Worm (Caenorhabditis elegans) whole organism, L4 larva: ENCODE measurements around the gene math-26.

ENCODE experiments used
- D1046.2 ChIP-seq: fragments of 200-800 bp; sonication (Bioruptor generic); IDR thresholded peaks from 2 replicates; pipeline ENCODE4 v1.3.6; 2022; ENCODE audit warnings: missing genetic modification characterization, missing compliant biosample characterization
- F10B5.3 ChIP-seq: sonication (generic microtip); optimal IDR thresholded peaks from 2 replicates; lab custom pipeline; 2016; ENCODE audit warnings: mild to moderate bottlenecking, missing genetic modification characterization, missing compliant biosample characterization
- F44E2.7 ChIP-seq: fragments of 200-800 bp; sonication (Bioruptor generic); IDR thresholded peaks from 2 replicates; pipeline ENCODE4 v2.1.2; 2022; ENCODE audit warnings: missing genetic modification characterization, missing compliant biosample characterization
- Y105C5A.15 ChIP-seq: fragments of 200-800 bp; sonication (Bioruptor generic); IDR thresholded peaks from 2 replicates; pipeline ENCODE4 v1.3.6; 2022; ENCODE audit warnings: missing genetic modification characterization, missing compliant biosample characterization
- ZK337.2 ChIP-seq: fragments of 200-800 bp; sonication (Bioruptor generic); IDR thresholded peaks from 2 replicates; pipeline ENCODE4 v1.3.6; 2022; ENCODE audit warnings: missing genetic modification reagents, missing genetic modification characterization, missing compliant biosample characterization
- ZK546.5 ChIP-seq, 2 experiments: sonication (generic microtip); optimal IDR thresholded peaks; 2 replicates each; lab custom pipeline; 2017; ENCODE audit warnings: missing biosample characterization in 2 of 2, missing genetic modification characterization in 2 of 2
- aha-1 ChIP-seq: fragments of 150-350 bp; peaks from one replicate; lab custom pipeline; 2014; ENCODE audit warnings: missing biosample characterization, missing genetic modification characterization
- aly-2 ChIP-seq: sonication (generic microtip); optimal IDR thresholded peaks from 2 replicates; lab custom pipeline; 2018; ENCODE audit warnings: missing biosample characterization, missing genetic modification characterization
- ama-1 ChIP-seq: fragments of 150-350 bp; optimal IDR thresholded peaks from 2 replicates; lab custom pipeline; 2014; ENCODE audit warnings: inconsistent platforms, mixed read lengths
- attf-4 ChIP-seq: sonication (generic microtip); optimal IDR thresholded peaks from 3 replicates; lab custom pipeline; 2017; ENCODE audit warnings: missing biosample characterization, missing genetic modification characterization
- ceh-20 ChIP-seq: fragments of 200-800 bp; sonication (Bioruptor generic); IDR thresholded peaks from 2 replicates; pipeline ENCODE4 v1.3.6; 2022; ENCODE audit warnings: missing genetic modification reagents, missing genetic modification characterization, missing compliant biosample characterization
- ceh-82 ChIP-seq: sonication (generic microtip); optimal IDR thresholded peaks from 2 replicates; lab custom pipeline; 2017; ENCODE audit warnings: missing biosample characterization, missing genetic modification characterization
- ces-1 ChIP-seq: fragments of 150-350 bp; sonication (generic microtip); optimal IDR thresholded peaks from 4 replicates; lab custom pipeline; 2014; ENCODE audit warnings: missing biosample characterization, missing genetic modification reagents, missing genetic modification characterization
- cey-2 ChIP-seq: sonication (generic microtip); optimal IDR thresholded peaks from 3 replicates; lab custom pipeline; 2017; ENCODE audit warnings: missing genetic modification characterization, mild to moderate bottlenecking, missing compliant biosample characterization, antibody characterized with exemption, borderline replicate concordance; ENCODE audit not compliant: insufficient read depth
- daf-16 ChIP-seq, 3 experiments: sonication (generic microtip); optimal IDR thresholded peaks; 2 replicates each; lab custom pipeline; 2016 to 2017; ENCODE audit warnings: missing genetic modification characterization in 3 of 3, missing genetic modification reagents in 3 of 3, mild to moderate bottlenecking in 2 of 3, missing compliant biosample characterization in 2 of 3, missing biosample characterization in 1 of 3, moderate library complexity in 1 of 3
- dmd-6 ChIP-seq: fragments of 200-800 bp; sonication (Bioruptor generic); IDR thresholded peaks from 2 replicates; pipeline ENCODE4 v1.3.6; 2022; ENCODE audit warnings: missing genetic modification reagents, missing genetic modification characterization, missing compliant biosample characterization
- dmd-9 ChIP-seq: fragments of 200-800 bp; sonication (Bioruptor generic); IDR thresholded peaks from 2 replicates; pipeline ENCODE4 v1.3.6; 2022; ENCODE audit warnings: missing genetic modification reagents, missing genetic modification characterization, missing compliant biosample characterization
- duxl-1 ChIP-seq: sonication (generic microtip); optimal IDR thresholded peaks from 2 replicates; lab custom pipeline; 2016; ENCODE audit warnings: mild to moderate bottlenecking, missing genetic modification characterization, moderate library complexity, missing compliant biosample characterization; ENCODE audit not compliant: poor library complexity
- dve-1 ChIP-seq: sonication (generic microtip); optimal IDR thresholded peaks from 2 replicates; lab custom pipeline; 2017; ENCODE audit warnings: antibody characterized with exemption, mild to moderate bottlenecking, missing genetic modification characterization, missing compliant biosample characterization; ENCODE audit not compliant: insufficient read depth
- egl-27 ChIP-seq: sonication (generic microtip); optimal IDR thresholded peaks from 3 replicates; lab custom pipeline; 2017; ENCODE audit warnings: missing biosample characterization, missing genetic modification reagents, missing genetic modification characterization
- fos-1 ChIP-seq: fragments of 150-350 bp; optimal IDR thresholded peaks from 2 replicates; lab custom pipeline; 2014; ENCODE audit warnings: missing biosample characterization, missing genetic modification characterization
- hif-1 ChIP-seq, 2 experiments: sonication (generic microtip); optimal IDR thresholded peaks; 2 replicates each; lab custom pipeline; 2016 to 2017; ENCODE audit warnings: missing compliant biosample characterization in 2 of 2, missing genetic modification characterization in 2 of 2, missing genetic modification reagents in 2 of 2, missing genotype in 2 of 2, mild to moderate bottlenecking in 1 of 2
- hlh-11 ChIP-seq: fragments of 200-800 bp; sonication (Bioruptor generic); optimal IDR thresholded peaks from 2 replicates; lab custom pipeline; 2018; ENCODE audit warnings: mild to moderate bottlenecking, missing genetic modification characterization, missing compliant biosample characterization
- hlh-30 ChIP-seq: sonication (generic microtip); optimal IDR thresholded peaks from 2 replicates; lab custom pipeline; 2017; ENCODE audit warnings: antibody characterized with exemption, mild to moderate bottlenecking, missing genetic modification characterization, missing compliant biosample characterization; ENCODE audit not compliant: insufficient read depth
- jun-1 ChIP-seq: fragments of 150-350 bp; optimal IDR thresholded peaks from 2 replicates; lab custom pipeline; 2014; ENCODE audit warnings: missing biosample characterization, missing genetic modification reagents, missing genetic modification characterization
- lim-7 ChIP-seq: fragments of 200-800 bp; sonication (Bioruptor generic); IDR thresholded peaks from 2 replicates; pipeline ENCODE4 v1.3.6; 2022; ENCODE audit warnings: missing genetic modification characterization, missing compliant biosample characterization
- lin-1 ChIP-seq: fragments of 200-800 bp; sonication (Bioruptor generic); IDR thresholded peaks from 2 replicates; pipeline ENCODE4 v1.3.6; 2022; ENCODE audit warnings: missing genetic modification reagents, missing genetic modification characterization, missing compliant biosample characterization
- lir-3 ChIP-seq: sonication (generic microtip); optimal IDR thresholded peaks from 2 replicates; lab custom pipeline; 2016; ENCODE audit warnings: mild to moderate bottlenecking, missing genetic modification characterization, missing compliant biosample characterization
- mep-1 ChIP-seq: fragments of 150-350 bp; sonication (generic microtip); optimal IDR thresholded peaks from 3 replicates; lab custom pipeline; 2014; ENCODE audit warnings: missing biosample characterization, missing genetic modification characterization
- mes-2 ChIP-seq: sonication (generic microtip); optimal IDR thresholded peaks from 2 replicates; lab custom pipeline; 2016; ENCODE audit warnings: missing genotype, mild to moderate bottlenecking, missing genetic modification characterization, missing compliant biosample characterization; ENCODE audit not compliant: poor library complexity, severe bottlenecking
- mxl-3 ChIP-seq: fragments of 200-800 bp; sonication (Bioruptor generic); optimal IDR thresholded peaks from 2 replicates; lab custom pipeline; 2018; ENCODE audit warnings: mild to moderate bottlenecking, missing genetic modification characterization, missing compliant biosample characterization
- nhr-102 ChIP-seq: sonication (generic microtip); optimal IDR thresholded peaks from 2 replicates; lab custom pipeline; 2016; ENCODE audit warnings: mild to moderate bottlenecking, missing genetic modification characterization, moderate library complexity, missing compliant biosample characterization
- nhr-28 ChIP-seq: fragments of 150-350 bp; optimal IDR thresholded peaks from 2 replicates; lab custom pipeline; 2014; ENCODE audit warnings: missing biosample characterization, missing genetic modification characterization
- php-3 ChIP-seq: fragments of 200-800 bp; sonication (Bioruptor generic); IDR thresholded peaks from 2 replicates; pipeline ENCODE4 v1.3.6; 2022; ENCODE audit warnings: missing genetic modification reagents, missing genetic modification characterization, missing compliant biosample characterization
- pqm-1 ChIP-seq: sonication (generic microtip); optimal IDR thresholded peaks from 2 replicates; lab custom pipeline; 2017; ENCODE audit warnings: missing biosample characterization, missing genetic modification characterization
- saeg-2 ChIP-seq: fragments of 200-800 bp; sonication (Bioruptor generic); IDR thresholded peaks from 2 replicates; pipeline ENCODE4 v1.3.6; 2022; ENCODE audit warnings: missing genetic modification reagents, missing genetic modification characterization, missing compliant biosample characterization
- set-16 ChIP-seq: fragments of 200-800 bp; sonication (Bioruptor generic); IDR thresholded peaks from 2 replicates; pipeline ENCODE4 v1.3.6; 2022; ENCODE audit warnings: missing genetic modification reagents, missing genetic modification characterization, missing compliant biosample characterization
- snpc-1.2 ChIP-seq: fragments of 200-800 bp; sonication (Bioruptor generic); IDR thresholded peaks from 2 replicates; pipeline ENCODE4 v1.3.6; 2022; ENCODE audit warnings: missing genetic modification reagents, missing genetic modification characterization, missing compliant biosample characterization
- tag-97 ChIP-seq: fragments of 200-800 bp; sonication (Bioruptor generic); IDR thresholded peaks from 2 replicates; pipeline ENCODE4 v1.3.6; 2022; ENCODE audit warnings: missing genetic modification characterization, missing compliant biosample characterization
- tra-1 ChIP-seq: fragments of 200-800 bp; sonication (Bioruptor generic); IDR thresholded peaks from 2 replicates; pipeline ENCODE4 v1.3.6; 2022; ENCODE audit warnings: missing genetic modification reagents, missing genetic modification characterization, missing compliant biosample characterization
- vab-7 ChIP-seq: fragments of 200-800 bp; sonication (Bioruptor generic); IDR thresholded peaks from 2 replicates; pipeline ENCODE4 v1.3.6; 2022; ENCODE audit warnings: missing genetic modification reagents, missing genetic modification characterization, missing compliant biosample characterization
- zfp-2 ChIP-seq: sonication (generic microtip); optimal IDR thresholded peaks from 2 replicates; lab custom pipeline; 2016; ENCODE audit warnings: mild to moderate bottlenecking, missing genetic modification characterization, missing compliant biosample characterization

Gene math-26

ce11 chrII:1819944-1820570, 48.6 kb downstream of the math-26 start, which contains the start of gene fbxc-19 (continued):
- TF ChIP-seq tra-1 (peak; percentile 92), ceh-82 (tag; lab: Kevin White, UChicago) (no peak), F44E2.7 (GFP tag; lab: Robert Waterston, UW) (no peak), php-3 (GFP tag; lab: Robert Waterston, UW) (peak; percentile 87), D1046.2 (no peak), zfp-2 (no peak), tag-97 (GFP tag; lab: Robert Waterston, UW) (no peak), lin-1 (GFP tag; lab: Robert Waterston, UW) (peak; percentile 44; the same call in 1 of the 2 replicates), hif-1 (tag; optimal IDR thresholded peaks at IDR 0.05; lab: Kevin White, UChicago) (no peak), dmd-9 (GFP tag; lab: Robert Waterston, UW) (no peak), mes-2 (tag; lab: Kevin White, UChicago) (peak; percentile 47), snpc-1.2 (GFP tag; lab: Robert Waterston, UW) (no peak), vab-7 (GFP tag; lab: Robert Waterston, UW) (no peak), saeg-2 (no peak), ama-1 (no peak), F10B5.3 (tag; lab: Kevin White, UChicago) (no peak), ZK546.5 (tag; optimal IDR thresholded peaks at IDR 0.05; lab: Kevin White, UChicago) (no peak), dmd-6 (GFP tag; lab: Robert Waterston, UW) (peak; percentile 90), dve-1 (tag; lab: Kevin White, UChicago) (peak; percentile 84), duxl-1 (tag; lab: Kevin White, UChicago) (peak; percentile 97), pqm-1 (tag; lab: Kevin White, UChicago) (peak; percentile 87), fos-1 (tag; lab: Kevin White, UChicago) (no peak), lim-7 (no peak), daf-16 (GFP tag; optimal IDR thresholded peaks at IDR 0.05; lab: Kevin White, UChicago) (no peak), daf-16 (tag; optimal IDR thresholded peaks at IDR 0.05; lab: Kevin White, UChicago) (peak; percentile 92), ceh-20 (no peak), hlh-11 (peak; percentile 95), Y105C5A.15 (GFP tag; lab: Robert Waterston, UW) (no peak), aly-2 (tag; lab: Kevin White, UChicago) (no peak), nhr-28 (tag; lab: Kevin White, UChicago) (peak; percentile 83), jun-1 (tag; lab: Kevin White, UChicago) (peak; percentile 40), set-16 (no peak), cey-2 (no peak), mep-1 (tag; lab: Kevin White, UChicago) (no peak), aha-1 (tag; lab: Kevin White, UChicago) (peak; percentile 78), egl-27 (tag; lab: Kevin White, UChicago) (no peak), mxl-3 (GFP tag; lab: Kevin White, UChicago) (peak; percentile 14), hlh-30 (tag; lab: Kevin White, UChicago) (peak; percentile 69), nhr-102 (peak; percentile 50), lir-3 (no peak), attf-4 (tag; lab: Kevin White, UChicago) (no peak), ces-1 (GFP tag; lab: Kevin White, UChicago) (no peak), ZK337.2 (GFP tag; lab: Robert Waterston, UW) (no peak)
